Fruit fly (Drosophila melanogaster): Measurements from ENCODE around the gene Pbp45.

Gene Pbp45

dm6 chr3R:15834375-15835031 lies 4.8 kb downstream of the Pbp45 start, which contains the start of the genes CG43317 and Arpc3A:
TSS of gene CG43317 (minus strand) at chr3R:15834425.
TSS of gene Arpc3A (plus strand) at chr3R:15834648.
- no peak for TF ChIP-seq fkh (GFP tag; optimal IDR thresholded peaks at IDR 0.05)
- peak; percentile 11 for TF ChIP-seq esn (GFP tag; optimal IDR thresholded peaks at IDR 0.05)
- no peak for TF ChIP-seq salr (GFP tag; optimal IDR thresholded peaks at IDR 0.05)

dm6 chr3R:15833332-15833731 lies 6.0 kb downstream of the Pbp45 start, which contains the start of gene CG43318:
TSS of gene CG43318 (minus strand) at chr3R:15833432.
- TF ChIP-seq CG11294 (GFP tag; IDR thresholded peaks at IDR 0.05), result no peak
- no peak for TF ChIP-seq CG4318 (GFP tag; optimal IDR thresholded peaks at IDR 0.05)
- TF ChIP-seq CG7368 (GFP tag; optimal IDR thresholded peaks at IDR 0.05), result no peak
- TF ChIP-seq Eip93F (GFP tag; optimal IDR thresholded peaks at IDR 0.05), result no peak
- TF ChIP-seq vri (GFP tag; optimal IDR thresholded peaks at IDR 0.05), result no peak
- no peak for TF ChIP-seq CG15336 (GFP tag; IDR thresholded peaks at IDR 0.05)
- no peak for TF ChIP-seq Gug (GFP tag; IDR thresholded peaks at IDR 0.05)
- TF ChIP-seq acj6 (GFP tag; optimal IDR thresholded peaks at IDR 0.05), result no peak
- TF ChIP-seq Lpt (GFP tag; optimal IDR thresholded peaks at IDR 0.05), result no peak
- no peak for TF ChIP-seq Smox (GFP tag; optimal IDR thresholded peaks at IDR 0.05)
- TF ChIP-seq pdm3 (GFP tag; optimal IDR thresholded peaks at IDR 0.05), result no peak
- TF ChIP-seq CG31627 (GFP tag; optimal IDR thresholded peaks at IDR 0.05), result no peak
- TF ChIP-seq Hr38 (GFP tag; optimal IDR thresholded peaks at IDR 0.05), result no peak
- TF ChIP-seq CG10631 (GFP tag; optimal IDR thresholded peaks at IDR 0.05), result no peak
- no peak for TF ChIP-seq CG3919 (GFP tag; optimal IDR thresholded peaks at IDR 0.05)

- no peak for TF ChIP-seq CG6854 (GFP tag; optimal IDR thresholded peaks at IDR 0.05)
- peak; percentile 11 for TF ChIP-seq Eip78C (GFP tag)
Observed at dm6 chr3R:15832525-15832924, 6.8 kb downstream of the Pbp45 start, which contains the start of gene rec. TSS of gene rec (minus strand) at chr3R:15832632.

- peak; percentile 62 for TF ChIP-seq CG10631 (GFP tag; optimal IDR thresholded peaks at IDR 0.05)
- TF ChIP-seq Lpt (GFP tag; optimal IDR thresholded peaks at IDR 0.05), result peak; percentile 28
- peak; percentile 82 for TF ChIP-seq CG10669 (GFP tag; optimal IDR thresholded peaks at IDR 0.05)
- TF ChIP-seq eg (GFP tag; IDR thresholded peaks at IDR 0.05), result no peak
- peak; percentile 45 for TF ChIP-seq vri (GFP tag; optimal IDR thresholded peaks at IDR 0.05)
- peak; percentile 79 for TF ChIP-seq Hr39 (GFP tag; optimal IDR thresholded peaks at IDR 0.05)
- TF ChIP-seq net (GFP tag; optimal IDR thresholded peaks at IDR 0.05), result no peak
- peak; percentile 90 for TF ChIP-seq CG3032 (tag; optimal IDR thresholded peaks at IDR 0.05)
- TF ChIP-seq CG11762 (GFP tag; optimal IDR thresholded peaks at IDR 0.05; ENCODE audit: insufficient read depth), result peak; percentile 46
- no peak for TF ChIP-seq fkh (GFP tag; optimal IDR thresholded peaks at IDR 0.05)
- TF ChIP-seq achi (GFP tag; optimal IDR thresholded peaks at IDR 0.05), result peak; percentile 76
- peak; percentile 78 for TF ChIP-seq Met (GFP tag; optimal IDR thresholded peaks at IDR 0.05)
- TF ChIP-seq pdm3 (GFP tag; optimal IDR thresholded peaks at IDR 0.05), result peak; percentile 77
- TF ChIP-seq CG8319 (GFP tag; optimal IDR thresholded peaks at IDR 0.05), result peak; percentile 50
- 0 out of 3 replicates have a peak, but pooled peaks have one; percentile 31 for TF ChIP-seq CG6163 (GFP tag; IDR thresholded peaks at IDR 0.05)
- peak; percentile 76 for TF ChIP-seq cyc (GFP tag; optimal IDR thresholded peaks at IDR 0.05)
- TF ChIP-seq CG6808 (GFP tag; optimal IDR thresholded peaks at IDR 0.05), result peak; percentile 91
- TF ChIP-seq CG11902 (GFP tag; optimal IDR thresholded peaks at IDR 0.05), result peak; percentile 51
- peak; percentile 81 for TF ChIP-seq dsx (GFP tag; optimal IDR thresholded peaks at IDR 0.05; ENCODE audit: poor library complexity, severe bottlenecking)
- no peak for TF ChIP-seq Hr38 (GFP tag; optimal IDR thresholded peaks at IDR 0.05)
- TF ChIP-seq acj6 (GFP tag; optimal IDR thresholded peaks at IDR 0.05), result peak; percentile 75
- peak; percentile 72 for TF ChIP-seq fd59A (GFP tag; optimal IDR thresholded peaks at IDR 0.05)
- TF ChIP-seq esn (GFP tag; optimal IDR thresholded peaks at IDR 0.05), result peak; percentile 80
- TF ChIP-seq spab (GFP tag; optimal IDR thresholded peaks at IDR 0.05), result peak; percentile 79
- peak; percentile 62 for TF ChIP-seq CG1621 (tag; optimal IDR thresholded peaks at IDR 0.05)
- peak; percentile 86 for TF ChIP-seq svp (GFP tag)
- TF ChIP-seq CG3919 (GFP tag; optimal IDR thresholded peaks at IDR 0.05), result peak; percentile 77
- no peak for TF ChIP-seq fd85E (GFP tag; optimal IDR thresholded peaks at IDR 0.05)
- TF ChIP-seq Ets21C (GFP tag; optimal IDR thresholded peaks at IDR 0.05), result peak; percentile 63
- TF ChIP-seq CG4318 (GFP tag; optimal IDR thresholded peaks at IDR 0.05), result peak; percentile 41
- TF ChIP-seq Eip78C (GFP tag), result peak; percentile 95
- peak in 1 of 2 experiments; percentile 65 for TF ChIP-seq salr (GFP tag; optimal IDR thresholded peaks at IDR 0.05)
- peak; percentile 84 for TF ChIP-seq ss (GFP tag; optimal IDR thresholded peaks at IDR 0.05)
- peak; percentile 77 for TF ChIP-seq Smox (GFP tag; optimal IDR thresholded peaks at IDR 0.05)
- TF ChIP-seq CG11294 (GFP tag; IDR thresholded peaks at IDR 0.05), result 0 out of 2 replicates have a peak, but pooled peaks have one; percentile 22
- TF ChIP-seq Hr4 (GFP tag; optimal IDR thresholded peaks at IDR 0.05), result peak; percentile 63
Observed at dm6 chr3R:15827559-15827958, 11.8 kb downstream of the Pbp45 start.
